Worm (Caenorhabditis elegans) whole organism, L4 larva: ENCODE results near the gene ZK1086.2.

Source experiments
- dve-1 ChIP-seq: sonication (generic microtip); optimal IDR thresholded peaks from 2 replicates; lab custom pipeline; 2017; ENCODE audit warnings: antibody characterized with exemption, mild to moderate bottlenecking, missing genetic modification characterization, missing compliant biosample characterization; ENCODE audit not compliant: insufficient read depth
- nhr-10 ChIP-seq: fragments of 150-350 bp; optimal IDR thresholded peaks from 2 replicates; lab custom pipeline; 2014; ENCODE audit warnings: missing biosample characterization, missing genetic modification characterization
- snpc-1.2 ChIP-seq: fragments of 200-800 bp; sonication (Bioruptor generic); IDR thresholded peaks from 2 replicates; pipeline ENCODE4 v1.3.6; 2022; ENCODE audit warnings: missing genetic modification reagents, missing genetic modification characterization, missing compliant biosample characterization

ce11 chrX:13790532-13790931, 2.9 kb downstream of the ZK1086.2 start, which contains the start of gene ZK1086.3:
- TF ChIP-seq dve-1 (tag; lab: Kevin White, UChicago): no peak
- no peak for TF ChIP-seq nhr-10
- no peak for TF ChIP-seq snpc-1.2 (GFP tag; lab: Robert Waterston, UW)
